Fruit fly (Drosophila melanogaster) whole organism, adult: ENCODE data around the gene CG12984.

Experiments
- CG12768 ChIP-seq: fragments of 200-800 bp; sonication (Bioruptor generic); optimal IDR thresholded peaks from 2 replicates; lab custom pipeline; 2017; ENCODE audit warnings: missing biosample characterization, missing genetic modification characterization, mild to moderate bottlenecking, moderate library complexity, missing genetic modification reagents
- CG33017 ChIP-seq: fragments of 200-800 bp; sonication (Bioruptor generic); optimal IDR thresholded peaks from 2 replicates; lab custom pipeline; 2018; ENCODE audit warnings: missing biosample characterization, mild to moderate bottlenecking, missing genetic modification characterization, moderate library complexity
- CG5204 ChIP-seq: fragments of 200-800 bp; sonication (Bioruptor generic); optimal IDR thresholded peaks from 2 replicates; lab custom pipeline; 2016; ENCODE audit warnings: missing biosample characterization, missing genetic modification characterization
- Crg-1 ChIP-seq: fragments of 200-800 bp; sonication (Bioruptor generic); optimal IDR thresholded peaks from 2 replicates; lab custom pipeline; 2016; ENCODE audit warnings: missing biosample characterization, missing genetic modification characterization
- Mnt ChIP-seq: fragments of 200-800 bp; sonication (Bioruptor generic); optimal IDR thresholded peaks from 2 replicates; lab custom pipeline; 2016; ENCODE audit warnings: missing biosample characterization, mild to moderate bottlenecking, missing genetic modification characterization
- cnc ChIP-seq, 2 experiments: fragments of >200 bp; optimal IDR thresholded peaks; 2 replicates each; lab custom pipeline; 2017
- kay ChIP-seq: fragments of 200-800 bp; sonication (Bioruptor generic); peaks from one replicate; lab custom pipeline; 2016; ENCODE audit warnings: missing biosample characterization, missing genetic modification characterization, borderline replicate concordance
- tj ChIP-seq: fragments of 200-800 bp; sonication (Bioruptor generic); optimal IDR thresholded peaks from 3 replicates; lab custom pipeline; 2017; ENCODE audit warnings: missing biosample characterization, mild to moderate bottlenecking, missing genetic modification characterization, moderate library complexity
- toe ChIP-seq: fragments of 200-800 bp; sonication (Bioruptor generic); optimal IDR thresholded peaks from 2 replicates; lab custom pipeline; 2016; ENCODE audit warnings: missing biosample characterization, missing genetic modification characterization

- no peak for TF ChIP-seq tj
- TF ChIP-seq Mnt (GFP tag; lab: Kevin White, UChicago) = peak; percentile 27
- no peak for TF ChIP-seq CG5204
- TF ChIP-seq kay (GFP tag; lab: Kevin White, UChicago) = no peak
- peak; percentile 12 for TF ChIP-seq CG12768 (GFP tag; lab: Kevin White, UChicago)
- TF ChIP-seq toe (GFP tag; lab: Kevin White, UChicago) = no peak
- no peak for TF ChIP-seq cnc (optimal IDR thresholded peaks at IDR 0.05; lab: Kevin White, UChicago)
- peak; percentile 27 for TF ChIP-seq Crg-1
- TF ChIP-seq CG33017 (tag; lab: Kevin White, UChicago) = peak; percentile 51
Measured at dm6 chr3L:21036257-21036957, 44.9 kb downstream of the CG12984 start.
